Worm (Caenorhabditis elegans) whole organism, L4 larva: ENCODE measurements around the gene unc-2.

ENCODE experiments used
- F37D6.2 ChIP-seq: sonication (generic microtip); optimal IDR thresholded peaks from 2 replicates; lab custom pipeline; 2016; ENCODE audit warnings: mild to moderate bottlenecking, missing genetic modification characterization, missing compliant biosample characterization
- F44E2.7 ChIP-seq: fragments of 200-800 bp; sonication (Bioruptor generic); IDR thresholded peaks from 2 replicates; pipeline ENCODE4 v2.1.2; 2022; ENCODE audit warnings: missing genetic modification characterization, missing compliant biosample characterization
- T26A8.4 ChIP-seq: fragments of 200-800 bp; sonication (Bioruptor generic); IDR thresholded peaks from 2 replicates; pipeline ENCODE4 v1.3.6; 2022; ENCODE audit warnings: missing genetic modification characterization, missing compliant biosample characterization
- Y48G9A.11 ChIP-seq: fragments of 200-800 bp; sonication (Bioruptor generic); IDR thresholded peaks from 2 replicates; pipeline ENCODE4 v1.3.6; 2022; ENCODE audit warnings: missing genetic modification reagents, missing genetic modification characterization, missing compliant biosample characterization
- Y5F2A.4 ChIP-seq: fragments of 200-800 bp; sonication (Bioruptor generic); optimal IDR thresholded peaks from 2 replicates; lab custom pipeline; 2018; ENCODE audit warnings: mild to moderate bottlenecking, missing genetic modification characterization, missing compliant biosample characterization
- aha-1 ChIP-seq: fragments of 150-350 bp; peaks from one replicate; lab custom pipeline; 2014; ENCODE audit warnings: missing biosample characterization, missing genetic modification characterization
- ama-1 ChIP-seq: fragments of 150-350 bp; optimal IDR thresholded peaks from 2 replicates; lab custom pipeline; 2014; ENCODE audit warnings: inconsistent platforms, mixed read lengths
- arid-1 ChIP-seq: fragments of 200-800 bp; sonication (Bioruptor generic); conservative IDR thresholded peaks from 2 replicates; pipeline ENCODE4 v1.3.6; 2022; ENCODE audit warnings: missing genetic modification reagents, missing genetic modification characterization, missing compliant biosample characterization
- attf-4 ChIP-seq: sonication (generic microtip); optimal IDR thresholded peaks from 3 replicates; lab custom pipeline; 2017; ENCODE audit warnings: missing biosample characterization, missing genetic modification characterization
- ceh-20 ChIP-seq: fragments of 200-800 bp; sonication (Bioruptor generic); IDR thresholded peaks from 2 replicates; pipeline ENCODE4 v1.3.6; 2022; ENCODE audit warnings: missing genetic modification reagents, missing genetic modification characterization, missing compliant biosample characterization
- ceh-28 ChIP-seq: fragments of 150-350 bp; optimal IDR thresholded peaks from 2 replicates; lab custom pipeline; 2014; ENCODE audit warnings: missing biosample characterization, missing genetic modification reagents, missing genetic modification characterization
- ceh-44 ChIP-seq: fragments of 200-800 bp; sonication (Bioruptor generic); IDR thresholded peaks from 2 replicates; pipeline ENCODE4 v1.3.6; 2022; ENCODE audit warnings: missing genetic modification reagents, missing genetic modification characterization, missing compliant biosample characterization
- ceh-62 ChIP-seq: sonication (generic microtip); optimal IDR thresholded peaks from 2 replicates; lab custom pipeline; 2017; ENCODE audit warnings: missing biosample characterization, missing genetic modification characterization
- ceh-82 ChIP-seq: sonication (generic microtip); optimal IDR thresholded peaks from 2 replicates; lab custom pipeline; 2017; ENCODE audit warnings: missing biosample characterization, missing genetic modification characterization
- ctbp-1 ChIP-seq: fragments of 200-800 bp; sonication (Bioruptor generic); IDR thresholded peaks from 2 replicates; pipeline ENCODE4 v1.3.6; 2022; ENCODE audit warnings: missing genetic modification reagents, missing genetic modification characterization, missing compliant biosample characterization
- daf-12 ChIP-seq: fragments of 150-350 bp; optimal IDR thresholded peaks from 2 replicates; lab custom pipeline; 2014; ENCODE audit warnings: missing biosample characterization, missing genetic modification reagents, missing genetic modification characterization
- daf-16 ChIP-seq, 3 experiments: sonication (generic microtip); optimal IDR thresholded peaks; 2 replicates each; lab custom pipeline; 2016 to 2017; ENCODE audit warnings: missing genetic modification characterization in 3 of 3, missing genetic modification reagents in 3 of 3, mild to moderate bottlenecking in 2 of 3, missing compliant biosample characterization in 2 of 3, missing biosample characterization in 1 of 3, moderate library complexity in 1 of 3
- daf-19 ChIP-seq: fragments of 200-800 bp; sonication (Bioruptor generic); conservative IDR thresholded peaks from 2 replicates; pipeline ENCODE4 v1.3.6; 2022; ENCODE audit warnings: missing genetic modification characterization, missing compliant biosample characterization
- daf-8 ChIP-seq: fragments of 200-800 bp; sonication (Bioruptor generic); IDR thresholded peaks from 2 replicates; pipeline ENCODE4 v1.3.6; 2022; ENCODE audit warnings: missing genetic modification characterization, missing compliant biosample characterization
- dmd-6 ChIP-seq: fragments of 200-800 bp; sonication (Bioruptor generic); IDR thresholded peaks from 2 replicates; pipeline ENCODE4 v1.3.6; 2022; ENCODE audit warnings: missing genetic modification reagents, missing genetic modification characterization, missing compliant biosample characterization
- dmd-9 ChIP-seq: fragments of 200-800 bp; sonication (Bioruptor generic); IDR thresholded peaks from 2 replicates; pipeline ENCODE4 v1.3.6; 2022; ENCODE audit warnings: missing genetic modification reagents, missing genetic modification characterization, missing compliant biosample characterization
- dve-1 ChIP-seq: sonication (generic microtip); optimal IDR thresholded peaks from 2 replicates; lab custom pipeline; 2017; ENCODE audit warnings: antibody characterized with exemption, mild to moderate bottlenecking, missing genetic modification characterization, missing compliant biosample characterization; ENCODE audit not compliant: insufficient read depth
- egl-27 ChIP-seq: sonication (generic microtip); optimal IDR thresholded peaks from 3 replicates; lab custom pipeline; 2017; ENCODE audit warnings: missing biosample characterization, missing genetic modification reagents, missing genetic modification characterization
- hmg-1.1 ChIP-seq: fragments of 200-800 bp; sonication (Bioruptor generic); IDR thresholded peaks from 2 replicates; pipeline ENCODE4 v1.3.6; 2022; ENCODE audit warnings: missing genetic modification reagents, missing genetic modification characterization, missing compliant biosample characterization
- jun-1 ChIP-seq: fragments of 150-350 bp; optimal IDR thresholded peaks from 2 replicates; lab custom pipeline; 2014; ENCODE audit warnings: missing biosample characterization, missing genetic modification reagents, missing genetic modification characterization
- lin-29 ChIP-seq: fragments of 200-800 bp; sonication (Bioruptor generic); IDR thresholded peaks from 2 replicates; pipeline ENCODE4 v1.3.6; 2022; ENCODE audit warnings: missing genetic modification reagents, missing genetic modification characterization, missing compliant biosample characterization
- lin-38 ChIP-seq: fragments of 200-800 bp; sonication (Bioruptor generic); IDR thresholded peaks from 2 replicates; pipeline ENCODE4 v1.3.6; 2022; ENCODE audit warnings: missing genetic modification reagents, missing genetic modification characterization, missing compliant biosample characterization
- lsy-2 ChIP-seq, 2 experiments: fragments of 150-350 bp in 1 of 2; sonication (generic microtip) in 1 of 2; optimal IDR thresholded peaks; 2 replicates each; lab custom pipeline; 2014 to 2017; ENCODE audit warnings: missing biosample characterization in 2 of 2, missing genetic modification characterization in 2 of 2
- mep-1 ChIP-seq: fragments of 150-350 bp; sonication (generic microtip); optimal IDR thresholded peaks from 3 replicates; lab custom pipeline; 2014; ENCODE audit warnings: missing biosample characterization, missing genetic modification characterization
- mes-2 ChIP-seq: sonication (generic microtip); optimal IDR thresholded peaks from 2 replicates; lab custom pipeline; 2016; ENCODE audit warnings: missing genotype, mild to moderate bottlenecking, missing genetic modification characterization, missing compliant biosample characterization; ENCODE audit not compliant: poor library complexity, severe bottlenecking
- mxl-3 ChIP-seq: fragments of 200-800 bp; sonication (Bioruptor generic); optimal IDR thresholded peaks from 2 replicates; lab custom pipeline; 2018; ENCODE audit warnings: mild to moderate bottlenecking, missing genetic modification characterization, missing compliant biosample characterization
- nhr-102 ChIP-seq: sonication (generic microtip); optimal IDR thresholded peaks from 2 replicates; lab custom pipeline; 2016; ENCODE audit warnings: mild to moderate bottlenecking, missing genetic modification characterization, moderate library complexity, missing compliant biosample characterization
- nhr-48 ChIP-seq: sonication (generic microtip); optimal IDR thresholded peaks from 2 replicates; lab custom pipeline; 2016; ENCODE audit warnings: mild to moderate bottlenecking, missing genetic modification characterization, missing compliant biosample characterization
- pha-4 ChIP-seq, 2 experiments: fragments of 150-350 bp in 1 of 2; fragments of 200-800 bp in 1 of 2; sonication (Bioruptor generic) in 1 of 2; IDR thresholded peaks in 1 of 2; optimal IDR thresholded peaks in 1 of 2; 2 replicates each; pipeline versions ENCODE4 v1.3.6 to Lab custom; 2014 to 2022; ENCODE audit warnings: missing genetic modification characterization in 2 of 2, missing genetic modification reagents in 2 of 2, missing biosample characterization in 1 of 2, missing compliant biosample characterization in 1 of 2
- set-16 ChIP-seq: fragments of 200-800 bp; sonication (Bioruptor generic); IDR thresholded peaks from 2 replicates; pipeline ENCODE4 v1.3.6; 2022; ENCODE audit warnings: missing genetic modification reagents, missing genetic modification characterization, missing compliant biosample characterization
- tag-97 ChIP-seq: fragments of 200-800 bp; sonication (Bioruptor generic); IDR thresholded peaks from 2 replicates; pipeline ENCODE4 v1.3.6; 2022; ENCODE audit warnings: missing genetic modification characterization, missing compliant biosample characterization
- unc-130 ChIP-seq: sonication (generic microtip); optimal IDR thresholded peaks from 2 replicates; lab custom pipeline; 2016; ENCODE audit warnings: missing genetic modification reagents, missing genetic modification characterization, missing compliant biosample characterization
- unc-62 ChIP-seq, 3 experiments: fragments of 150-350 bp in 1 of 3; sonication (generic microtip); optimal IDR thresholded peaks in 2 of 3; peaks in 1 of 3; 1 replicate in 1 of 3; 2 replicates in 2 of 3; lab custom pipeline; 2014 to 2017; ENCODE audit warnings: missing biosample characterization in 3 of 3, missing genetic modification characterization in 3 of 3, missing genetic modification reagents in 3 of 3, missing genotype in 1 of 3
- vab-7 ChIP-seq: fragments of 200-800 bp; sonication (Bioruptor generic); IDR thresholded peaks from 2 replicates; pipeline ENCODE4 v1.3.6; 2022; ENCODE audit warnings: missing genetic modification reagents, missing genetic modification characterization, missing compliant biosample characterization
- zfp-3 ChIP-seq: fragments of 200-800 bp; sonication (Bioruptor generic); conservative IDR thresholded peaks from 2 replicates; pipeline ENCODE4 v1.3.6; 2022; ENCODE audit warnings: missing genetic modification reagents, missing genetic modification characterization, missing compliant biosample characterization
- zip-2 ChIP-seq: fragments of 150-350 bp; optimal IDR thresholded peaks from 2 replicates; lab custom pipeline; 2014; ENCODE audit warnings: missing biosample characterization, missing genetic modification characterization
- ztf-7 ChIP-seq: fragments of 150-350 bp; optimal IDR thresholded peaks from 2 replicates; lab custom pipeline; 2014; ENCODE audit warnings: missing biosample characterization, missing genetic modification characterization

unc-2 gene

ce11 chrX:2687174-2687573, 76.2 kb downstream of the unc-2 start, which contains the start of gene immt-1 (continued):
- TF ChIP-seq daf-12 (tag; lab: Kevin White, UChicago) (no peak), Y48G9A.11 (no peak), zfp-3 (GFP tag; lab: Robert Waterston, UW) (no peak), egl-27 (no peak), pha-4 (GFP tag; IDR thresholded peaks at IDR 0.05; lab: Robert Waterston, UW) (no peak), pha-4 (tag; optimal IDR thresholded peaks at IDR 0.05; lab: Kevin White, UChicago) (peak; percentile 77), jun-1 (no peak), Y5F2A.4 (GFP tag; lab: Kevin White, UChicago) (no peak)

ce11 chrX:2684448-2684847, 78.9 kb downstream of the unc-2 start:
- TF ChIP-seq ztf-7 (tag; lab: Kevin White, UChicago), result no peak
- TF ChIP-seq aha-1, result peak; percentile 51
- TF ChIP-seq tag-97 (GFP tag; lab: Robert Waterston, UW), result no peak
- 0 out of 2 replicates have a peak, but pooled peaks have one; percentile 44 for TF ChIP-seq dmd-9 (GFP tag; lab: Robert Waterston, UW)
- no peak for TF ChIP-seq lin-38
- TF ChIP-seq set-16 (GFP tag; lab: Robert Waterston, UW), result peak; percentile 56

ce11 chrX:2674514-2674913, 88.8 kb downstream of the unc-2 start:
- TF ChIP-seq ctbp-1 (GFP tag; lab: Robert Waterston, UW), result no peak
- TF ChIP-seq ceh-44 (GFP tag; lab: Robert Waterston, UW), result no peak
- TF ChIP-seq unc-62 (GFP tag; optimal IDR thresholded peaks at IDR 0.05 in 1 of 2; lab: Kevin White, UChicago), result peak in 1 of 2 experiments; percentile 93
- TF ChIP-seq unc-62 (tag; optimal IDR thresholded peaks at IDR 0.05; lab: Kevin White, UChicago), result no peak
- TF ChIP-seq lin-29 (GFP tag; lab: Robert Waterston, UW), result no peak

- TF ChIP-seq F44E2.7 (GFP tag; lab: Robert Waterston, UW), result no peak
- no peak for TF ChIP-seq attf-4 (tag; lab: Kevin White, UChicago)
- TF ChIP-seq F37D6.2 (tag; lab: Kevin White, UChicago), result no peak
- TF ChIP-seq ceh-62 (tag; lab: Kevin White, UChicago), result no peak
- TF ChIP-seq set-16 (GFP tag; lab: Robert Waterston, UW), result peak; percentile 56; the same call in 1 of the 2 replicates
- no peak for TF ChIP-seq Y48G9A.11
- TF ChIP-seq mes-2 (tag; lab: Kevin White, UChicago), result no peak
- no peak for TF ChIP-seq dmd-9 (GFP tag; lab: Robert Waterston, UW)
- TF ChIP-seq tag-97 (GFP tag; lab: Robert Waterston, UW), result no peak
- TF ChIP-seq mxl-3, result no peak
- no peak for TF ChIP-seq ceh-82 (tag; lab: Kevin White, UChicago)
- no peak for TF ChIP-seq daf-19 (GFP tag; lab: Robert Waterston, UW)
- no peak for TF ChIP-seq lsy-2 (tag; optimal IDR thresholded peaks at IDR 0.05; lab: Kevin White, UChicago)
- TF ChIP-seq T26A8.4, result no peak
- no peak for TF ChIP-seq ama-1 (lab: Kevin White, UChicago)
- TF ChIP-seq zip-2 (tag; lab: Kevin White, UChicago), result no peak
- 0 out of 2 replicates have a peak, but pooled peaks have one; percentile 15 for TF ChIP-seq hmg-1.1 (GFP tag; lab: Robert Waterston, UW)
- TF ChIP-seq nhr-102, result no peak
These were observed 90.1 kb downstream of the unc-2 start, which contains the start of gene ser-7 for ce11 chrX:2673272-2673671. Gene ser-7, plus strand, starts transcription at chrX:2673572.

DNA sequence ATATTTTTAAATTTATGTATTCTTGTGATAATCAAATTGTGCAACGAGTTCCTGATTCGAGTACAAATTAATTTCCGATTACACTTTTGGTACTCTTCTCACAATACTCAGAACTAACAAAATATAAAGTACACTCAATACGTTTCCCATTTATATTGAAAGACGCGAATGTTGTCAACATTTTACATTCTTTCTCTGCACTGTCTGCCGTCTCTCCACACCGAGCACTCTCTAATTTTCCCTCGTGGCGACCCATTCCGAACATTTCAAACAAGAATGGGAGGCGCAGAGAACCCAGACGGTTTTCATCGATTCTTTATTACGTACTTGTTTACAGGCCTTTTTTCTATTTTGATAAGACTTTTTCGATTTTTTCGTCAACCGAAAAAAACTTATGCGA, 95.5 kb downstream of the unc-2 start, which contains the start of gene C09B7.2:
TSS of gene C09B7.2 (plus strand) at position 349 of the 400 bp plus-strand sequence.
- TF ChIP-seq daf-16 (GFP tag; optimal IDR thresholded peaks at IDR 0.05; lab: Kevin White, UChicago) (peak; percentile 46 to 61), daf-16 (tag; optimal IDR thresholded peaks at IDR 0.05; lab: Kevin White, UChicago) (peak; percentile 99), mep-1 (tag; lab: Kevin White, UChicago) (peak; percentile 72), unc-130 (GFP tag; lab: Kevin White, UChicago) (no peak), zip-2 (tag; lab: Kevin White, UChicago) (no peak), nhr-48 (tag; lab: Kevin White, UChicago) (peak; percentile 27), set-16 (GFP tag; lab: Robert Waterston, UW) (no peak), dmd-6 (peak; percentile 58), daf-12 (tag; lab: Kevin White, UChicago) (no peak), dve-1 (tag; lab: Kevin White, UChicago) (peak; percentile 96), vab-7 (GFP tag; lab: Robert Waterston, UW) (no peak), unc-62 (GFP tag; optimal IDR thresholded peaks at IDR 0.05 in 1 of 2; lab: Kevin White, UChicago) (peak in 1 of 2 experiments; percentile 51), unc-62 (tag; optimal IDR thresholded peaks at IDR 0.05; lab: Kevin White, UChicago) (no peak), lin-38 (peak; percentile 20; the same call in 1 of the 2 replicates), daf-8 (no peak), arid-1 (GFP tag; lab: Robert Waterston, UW) (no peak), ceh-20 (peak; percentile 55; the same call in 1 of the 2 replicates), F44E2.7 (GFP tag; lab: Robert Waterston, UW) (no peak), ceh-28 (peak; percentile 34)
